Fruit fly (Drosophila melanogaster) whole organism, embryonic: Measurements from ENCODE around the gene CG10254.

Experiments used
- Gug ChIP-seq: fragments of 200-800 bp; sonication (Bioruptor generic); IDR thresholded peaks from 4 replicates; pipeline ENCODE4 v1.3.6; 2022; ENCODE audit warnings: missing biosample characterization, missing genetic modification characterization
- grn ChIP-seq: fragments of 200-800 bp; sonication (Bioruptor generic); optimal IDR thresholded peaks from 3 replicates; lab custom pipeline; 2017; ENCODE audit warnings: missing biosample characterization, missing genetic modification characterization

dm6 chr3R:23678349-23679193 lies 16.2 kb downstream of the CG10254 start, which contains the start of gene GILT2:
- TF ChIP-seq Gug: peak; percentile 81
- TF ChIP-seq grn: peak; percentile 55
